Worm (Caenorhabditis elegans) whole organism, young adult: Measurements from ENCODE around the gene Y54G2A.15.

Experiments used
- B0261.1 ChIP-seq: sonication (generic microtip); optimal IDR thresholded peaks from 2 replicates; lab custom pipeline; 2016; ENCODE audit warnings: mild to moderate bottlenecking, missing genetic modification characterization, moderate library complexity, missing compliant biosample characterization
- F10E7.11 ChIP-seq: sonication (generic microtip); optimal IDR thresholded peaks from 2 replicates; lab custom pipeline; 2017; ENCODE audit warnings: mild to moderate bottlenecking, missing genetic modification characterization, moderate library complexity, missing compliant biosample characterization
- F23B12.7 ChIP-seq: sonication (generic microtip); optimal IDR thresholded peaks from 2 replicates; lab custom pipeline; 2017; ENCODE audit warnings: missing genetic modification characterization, mild to moderate bottlenecking, missing compliant biosample characterization, antibody characterized with exemption, moderate library complexity; ENCODE audit not compliant: insufficient read depth
- F49E8.2 ChIP-seq: sonication (generic microtip); optimal IDR thresholded peaks from 3 replicates; lab custom pipeline; 2017; ENCODE audit warnings: missing genetic modification characterization, mild to moderate bottlenecking, missing compliant biosample characterization, antibody characterized with exemption, moderate library complexity; ENCODE audit not compliant: insufficient read depth
- K12H6.12 ChIP-seq: fragments of 200-800 bp; sonication (Bioruptor generic); optimal IDR thresholded peaks from 2 replicates; lab custom pipeline; 2018; ENCODE audit warnings: mild to moderate bottlenecking, missing genetic modification characterization, missing compliant biosample characterization
- T26A5.8 ChIP-seq: sonication (generic microtip); optimal IDR thresholded peaks from 2 replicates; lab custom pipeline; 2016; ENCODE audit warnings: missing genetic modification characterization, missing compliant biosample characterization
- ZK185.1 ChIP-seq: sonication (generic microtip); optimal IDR thresholded peaks from 2 replicates; lab custom pipeline; 2016; ENCODE audit warnings: mild to moderate bottlenecking, missing genetic modification characterization, missing compliant biosample characterization; ENCODE audit not compliant: poor library complexity, severe bottlenecking
- ama-1 ChIP-seq, 3 experiments: fragments of 150-350 bp in 1 of 3; sonication (generic microtip) in 2 of 3; optimal IDR thresholded peaks; 2 replicates each; lab custom pipeline; 2014 to 2018; ENCODE audit warnings: missing biosample characterization in 2 of 3, missing genetic modification characterization in 2 of 3, missing genetic modification reagents in 2 of 3
- aptf-3 ChIP-seq: fragments of 200-800 bp; sonication (Bioruptor generic); IDR thresholded peaks from 2 replicates; pipeline ENCODE4 v1.3.6; 2022; ENCODE audit warnings: missing genetic modification characterization, missing compliant biosample characterization
- attf-3 ChIP-seq: fragments of 200-800 bp; sonication (Bioruptor generic); conservative IDR thresholded peaks from 2 replicates; pipeline ENCODE4 v1.3.6; 2022; ENCODE audit warnings: missing genetic modification reagents, missing genetic modification characterization, missing compliant biosample characterization
- bed-2 ChIP-seq: fragments of 200-800 bp; sonication (Bioruptor generic); IDR thresholded peaks from 2 replicates; pipeline ENCODE4 v1.3.6; 2022; ENCODE audit warnings: missing genetic modification reagents, missing genetic modification characterization, missing compliant biosample characterization
- cebp-1 ChIP-seq, 2 experiments: fragments of 200-800 bp in 1 of 2; sonication (Bioruptor generic) in 1 of 2; sonication (generic microtip) in 1 of 2; IDR thresholded peaks in 1 of 2; optimal IDR thresholded peaks in 1 of 2; 2 replicates each; pipeline versions ENCODE4 v1.3.6 to Lab custom; 2017 to 2022; ENCODE audit warnings: missing compliant biosample characterization in 2 of 2, missing genetic modification characterization in 2 of 2, mild to moderate bottlenecking in 1 of 2, missing genetic modification reagents in 1 of 2, moderate library complexity in 1 of 2
- ceh-100 ChIP-seq: fragments of 200-800 bp; sonication (Bioruptor generic); IDR thresholded peaks from 2 replicates; pipeline ENCODE4 v1.3.6; 2022; ENCODE audit warnings: missing genetic modification reagents, missing genetic modification characterization, missing compliant biosample characterization
- ceh-27 ChIP-seq: fragments of 200-800 bp; sonication (Bioruptor generic); optimal IDR thresholded peaks from 2 replicates; lab custom pipeline; 2018; ENCODE audit warnings: mild to moderate bottlenecking, missing genetic modification characterization, moderate library complexity, missing compliant biosample characterization
- ceh-40 ChIP-seq: fragments of 200-800 bp; sonication (Bioruptor generic); IDR thresholded peaks from 2 replicates; pipeline ENCODE4 v1.3.6; 2022; ENCODE audit warnings: missing genetic modification characterization, missing compliant biosample characterization
- ceh-58 ChIP-seq: fragments of 200-800 bp; sonication (Bioruptor generic); IDR thresholded peaks from 2 replicates; pipeline ENCODE4 v1.3.6; 2022; ENCODE audit warnings: missing genetic modification characterization, missing compliant biosample characterization
- ceh-91 ChIP-seq: fragments of 200-800 bp; sonication (Bioruptor generic); IDR thresholded peaks from 2 replicates; pipeline ENCODE4 v1.3.6; 2022; ENCODE audit warnings: missing genetic modification reagents, missing genetic modification characterization, missing compliant biosample characterization
- chd-7 ChIP-seq: sonication (generic microtip); optimal IDR thresholded peaks from 2 replicates; lab custom pipeline; 2016; ENCODE audit warnings: mild to moderate bottlenecking, missing genetic modification characterization, moderate library complexity, missing compliant biosample characterization
- dpl-1 ChIP-seq: fragments of 150-350 bp; optimal IDR thresholded peaks from 2 replicates; lab custom pipeline; 2014; ENCODE audit warnings: missing biosample characterization, missing genetic modification reagents, missing genetic modification characterization
- efl-1 ChIP-seq: fragments of 150-350 bp; optimal IDR thresholded peaks from 2 replicates; lab custom pipeline; 2014; ENCODE audit warnings: missing biosample characterization, missing genetic modification reagents, missing genetic modification characterization
- hlh-26 ChIP-seq: fragments of 200-800 bp; sonication (Bioruptor generic); conservative IDR thresholded peaks from 2 replicates; pipeline ENCODE4 v1.3.6; 2022; ENCODE audit warnings: missing genetic modification reagents, missing genetic modification characterization, missing compliant biosample characterization
- lin-26 ChIP-seq: fragments of 200-800 bp; sonication (Bioruptor generic); IDR thresholded peaks from 2 replicates; pipeline ENCODE4 v1.3.6; 2022; ENCODE audit warnings: missing genetic modification reagents, missing genetic modification characterization, missing compliant biosample characterization
- lin-35 ChIP-seq, 3 experiments: fragments of 150-350 bp in 2 of 3; sonication (generic microtip) in 1 of 3; optimal IDR thresholded peaks; 2 replicates each; lab custom pipeline; 2014 to 2018; ENCODE audit warnings: missing biosample characterization in 3 of 3, missing genetic modification characterization in 3 of 3, missing genetic modification reagents in 3 of 3
- lin-54 ChIP-seq: fragments of 200-800 bp; sonication (Bioruptor generic); optimal IDR thresholded peaks from 2 replicates; lab custom pipeline; 2018; ENCODE audit warnings: mild to moderate bottlenecking, missing genetic modification characterization, missing compliant biosample characterization
- mcd-1 ChIP-seq: fragments of 200-800 bp; sonication (Bioruptor generic); IDR thresholded peaks from 2 replicates; pipeline ENCODE4 v1.3.6; 2022; ENCODE audit warnings: missing genetic modification reagents, missing genetic modification characterization, missing compliant biosample characterization
- mes-4 ChIP-seq: sonication (generic microtip); optimal IDR thresholded peaks from 2 replicates; lab custom pipeline; 2016; ENCODE audit warnings: missing genotype, missing genetic modification characterization, missing compliant biosample characterization
- mxl-1 ChIP-seq: sonication (generic microtip); optimal IDR thresholded peaks from 2 replicates; lab custom pipeline; 2016; ENCODE audit warnings: missing genetic modification characterization, missing compliant biosample characterization
- nfya-2 ChIP-seq: fragments of 200-800 bp; sonication (Bioruptor generic); IDR thresholded peaks from 2 replicates; pipeline ENCODE4 v1.3.6; 2022; ENCODE audit warnings: missing genetic modification reagents, missing genetic modification characterization, missing compliant biosample characterization
- nhr-120 ChIP-seq: fragments of 200-800 bp; sonication (Bioruptor generic); IDR thresholded peaks from 2 replicates; pipeline ENCODE4 v1.3.6; 2022; ENCODE audit warnings: missing genetic modification characterization, missing compliant biosample characterization
- nhr-179 ChIP-seq: sonication (generic microtip); optimal IDR thresholded peaks from 2 replicates; lab custom pipeline; 2016; ENCODE audit warnings: mild to moderate bottlenecking, missing genetic modification characterization, missing compliant biosample characterization
- nhr-80 ChIP-seq: sonication (generic microtip); optimal IDR thresholded peaks from 2 replicates; lab custom pipeline; 2016; ENCODE audit warnings: missing genetic modification characterization, missing compliant biosample characterization
- repo-1 ChIP-seq: sonication (generic microtip); optimal IDR thresholded peaks from 2 replicates; lab custom pipeline; 2017; ENCODE audit warnings: mild to moderate bottlenecking, missing genetic modification characterization, missing compliant biosample characterization
- sdz-38 ChIP-seq: sonication (generic microtip); optimal IDR thresholded peaks from 2 replicates; lab custom pipeline; 2016; ENCODE audit warnings: missing genotype, missing genetic modification characterization, missing compliant biosample characterization
- snpc-3.4 ChIP-seq: sonication (generic microtip); optimal IDR thresholded peaks from 2 replicates; lab custom pipeline; 2017; ENCODE audit warnings: missing genetic modification characterization, mild to moderate bottlenecking, missing compliant biosample characterization, antibody characterized with exemption, moderate library complexity, missing genotype, missing genetic modification reagents
- tbx-9 ChIP-seq: sonication (generic microtip); optimal IDR thresholded peaks from 2 replicates; lab custom pipeline; 2016; ENCODE audit warnings: borderline replicate concordance, missing genetic modification characterization, inconsistent platforms, missing compliant biosample characterization
- zim-3 ChIP-seq: sonication (generic microtip); optimal IDR thresholded peaks from 2 replicates; lab custom pipeline; 2017; ENCODE audit warnings: mild to moderate bottlenecking, missing genetic modification characterization, moderate library complexity, missing compliant biosample characterization
- ztf-18 ChIP-seq: sonication (generic microtip); optimal IDR thresholded peaks from 2 replicates; lab custom pipeline; 2016; ENCODE audit warnings: missing genotype, mild to moderate bottlenecking, missing genetic modification characterization, missing compliant biosample characterization
- ztf-28 ChIP-seq: fragments of 200-800 bp; sonication (Bioruptor generic); IDR thresholded peaks from 2 replicates; pipeline ENCODE4 v1.3.6; 2022; ENCODE audit warnings: missing genetic modification reagents, missing genetic modification characterization, missing compliant biosample characterization
- ztf-3 ChIP-seq: fragments of 200-800 bp; sonication (Bioruptor generic); optimal IDR thresholded peaks from 2 replicates; lab custom pipeline; 2018; ENCODE audit warnings: mild to moderate bottlenecking, missing genetic modification characterization, missing compliant biosample characterization
- ztf-6 ChIP-seq: fragments of 200-800 bp; sonication (Bioruptor generic); IDR thresholded peaks from 2 replicates; pipeline ENCODE4 v1.3.6; 2022; ENCODE audit warnings: missing genetic modification reagents, missing genetic modification characterization, missing compliant biosample characterization

Y54G2A.15 gene

DNA sequence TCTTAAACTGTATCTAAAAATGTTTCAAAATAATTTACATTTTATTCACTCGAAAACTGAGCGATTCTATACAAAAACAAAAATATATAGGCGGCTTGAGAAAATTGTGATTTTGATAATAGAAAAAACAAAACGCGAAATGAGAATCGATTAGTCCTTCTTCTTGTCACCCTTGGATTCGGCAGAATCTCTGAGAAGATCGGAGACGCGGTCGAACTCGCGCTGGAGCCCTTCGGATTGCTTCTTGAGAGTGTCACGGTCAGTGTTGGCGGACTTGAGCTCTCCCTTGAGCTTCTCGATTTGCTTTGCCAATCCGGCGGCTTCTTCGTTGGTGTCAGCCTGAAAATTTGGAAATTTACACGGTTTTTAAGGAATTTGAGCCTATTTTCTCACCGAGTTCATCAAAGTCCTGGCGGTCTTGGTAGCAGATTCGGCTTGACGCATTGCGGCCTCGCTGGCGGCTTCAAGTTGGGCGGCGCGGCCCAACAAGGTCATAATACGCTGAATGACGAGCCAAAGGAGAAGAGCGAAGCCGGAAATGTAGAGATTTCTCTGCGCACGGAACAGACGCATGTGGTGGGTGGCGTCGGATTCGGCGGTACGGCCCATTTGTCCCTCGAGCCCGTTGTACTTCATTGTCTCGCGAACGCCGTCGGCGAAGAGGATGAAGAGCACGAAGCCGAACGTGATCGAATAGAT lies 47.9 kb upstream of the Y54G2A.15 start (continued):
- TF ChIP-seq mxl-1 (no peak), mes-4 (no peak), ceh-91 (no peak), efl-1 (GFP tag; lab: Kevin White, UChicago) (no peak), ztf-28 (GFP tag; lab: Robert Waterston, UW) (no peak), ceh-40 (GFP tag; lab: Robert Waterston, UW) (no peak), ceh-27 (GFP tag; lab: Kevin White, UChicago) (no peak), sdz-38 (tag; lab: Kevin White, UChicago) (no peak), dpl-1 (GFP tag; lab: Kevin White, UChicago) (no peak), F23B12.7 (tag; lab: Kevin White, UChicago) (peak; percentile 1), repo-1 (tag; lab: Kevin White, UChicago) (no peak), zim-3 (tag; lab: Kevin White, UChicago) (no peak), tbx-9 (no peak), nhr-80 (tag; lab: Kevin White, UChicago) (no peak), hlh-26 (GFP tag; lab: Robert Waterston, UW) (no peak), ama-1 (optimal IDR thresholded peaks at IDR 0.05; lab: Kevin White, UChicago) (no peak), ama-1 (GFP tag; optimal IDR thresholded peaks at IDR 0.05; lab: Kevin White, UChicago) (peak in 1 of 2 experiments; percentile 49), ztf-6 (no peak), nfya-2 (GFP tag; lab: Robert Waterston, UW) (no peak), lin-26 (GFP tag; lab: Robert Waterston, UW) (no peak), ceh-58 (no peak), aptf-3 (GFP tag; lab: Robert Waterston, UW) (no peak), ceh-100 (GFP tag; lab: Robert Waterston, UW) (no peak), K12H6.12 (tag; lab: Kevin White, UChicago) (no peak), snpc-3.4 (tag; lab: Kevin White, UChicago) (no peak), ztf-18 (tag; lab: Kevin White, UChicago) (peak; percentile 0), F10E7.11 (tag; lab: Kevin White, UChicago) (no peak), nhr-179 (tag; lab: Kevin White, UChicago) (no peak), ZK185.1 (no peak), nhr-120 (GFP tag; lab: Robert Waterston, UW) (no peak), B0261.1 (no peak), F49E8.2 (tag; lab: Kevin White, UChicago) (peak; percentile 43), bed-2 (no peak), T26A5.8 (tag; lab: Kevin White, UChicago) (no peak), chd-7 (tag; lab: Kevin White, UChicago) (no peak)
- TF ChIP-seq, all 124 proteins: peak for 22

DNA sequence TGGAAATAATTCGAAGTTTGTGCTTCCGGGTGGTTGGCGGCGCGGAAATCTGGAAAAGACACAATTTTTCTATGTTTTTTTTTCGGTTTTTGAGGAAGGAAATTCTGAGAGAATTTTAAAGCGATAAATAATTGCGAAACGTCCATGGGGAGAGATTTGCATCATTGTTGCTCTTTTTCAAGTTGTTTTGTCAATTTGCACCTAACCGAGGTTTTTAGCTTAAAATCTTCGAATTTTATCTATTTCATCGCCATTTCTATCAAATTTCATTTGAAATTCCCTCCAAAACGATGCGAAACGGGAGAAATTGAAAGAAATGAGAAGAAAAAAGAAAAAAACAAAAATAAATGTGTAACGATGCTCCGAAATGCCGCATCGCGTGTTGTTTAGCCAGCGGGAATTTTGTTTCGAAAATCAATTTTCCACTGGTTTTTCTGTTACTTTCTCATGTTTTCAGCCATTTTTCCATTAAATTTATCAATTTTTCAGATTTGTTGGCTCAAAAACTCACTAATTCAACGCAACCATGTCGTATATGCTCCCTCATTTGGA lies 46.7 kb upstream of the Y54G2A.15 start, which contains the start of the genes nprt-1 and dib-1:
Gene nprt-1, minus strand, starts transcription at position 51 of the 552 bp plus-strand sequence.
Gene dib-1, plus strand, starts transcription at position 482 of the 552 bp plus-strand sequence.
- peak; percentile 43; the same call in 1 of the 2 replicates for TF ChIP-seq mcd-1 (GFP tag; lab: Robert Waterston, UW)
- peak in 1 of 3 experiments; percentile 88 for TF ChIP-seq lin-35 (GFP tag; optimal IDR thresholded peaks at IDR 0.05; lab: Kevin White, UChicago)
- TF ChIP-seq ztf-3 (GFP tag; lab: Kevin White, UChicago) = no peak
- TF ChIP-seq cebp-1 (GFP tag; IDR thresholded peaks at IDR 0.05; lab: Robert Waterston, UW) = no peak
- peak; percentile 12 for TF ChIP-seq cebp-1 (tag; optimal IDR thresholded peaks at IDR 0.05; lab: Kevin White, UChicago)
- TF ChIP-seq lin-54 (GFP tag; lab: Kevin White, UChicago) = peak; percentile 54
- peak; percentile 17 for TF ChIP-seq dpl-1 (GFP tag; lab: Kevin White, UChicago)
- TF ChIP-seq attf-3 = peak; percentile 96
- TF ChIP-seq ztf-6 = no peak
